Worm (Caenorhabditis elegans): ENCODE results near the gene gldi-6.

Gene gldi-6

DNA sequence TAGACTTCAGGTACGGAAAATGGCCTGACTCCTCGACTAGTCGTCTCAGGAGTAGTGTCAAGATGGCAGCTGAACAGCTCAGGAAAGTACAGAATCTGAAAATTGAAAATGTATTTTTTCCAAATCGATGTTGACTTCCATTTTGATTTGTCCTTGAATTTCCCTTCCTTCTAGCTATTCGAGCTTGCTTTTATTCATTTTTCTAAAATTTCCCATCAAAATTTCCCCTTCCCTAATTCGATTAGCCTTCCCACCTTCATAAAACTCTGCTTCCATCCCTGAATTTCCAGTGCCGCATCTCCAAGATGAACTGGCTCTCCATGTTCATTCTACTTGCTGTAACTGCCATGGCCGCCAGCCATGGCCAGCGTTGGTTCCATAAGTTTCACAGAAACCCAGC, 26.1 kb downstream of the gldi-6 start, which contains the start of gene Y49F6B.6:
TSS of gene Y49F6B.6 (plus strand) at position 301 of the 400 bp plus-strand sequence.
- TF ChIP-seq snpc-1.1 (tag; optimal IDR thresholded peaks at IDR 0.05; ENCODE audit: insufficient read depth) (no peak), ztf-6 (GFP tag; IDR thresholded peaks at IDR 0.05) (no peak), mes-4 (tag; optimal IDR thresholded peaks at IDR 0.05) (no peak), F39B2.1 (GFP tag; IDR thresholded peaks at IDR 0.05) (no peak), hmg-1.2 (GFP tag; IDR thresholded peaks at IDR 0.05) (no peak), egrh-3 (GFP tag; IDR thresholded peaks at IDR 0.05) (no peak), atf-7 (tag; optimal IDR thresholded peaks at IDR 0.05) (no peak), ceh-58 (GFP tag; IDR thresholded peaks at IDR 0.05) (no peak), attf-5 (GFP tag; optimal IDR thresholded peaks at IDR 0.05) (no peak), tbx-9 (tag; optimal IDR thresholded peaks at IDR 0.05; ENCODE audit: borderline replicate concordance) (no peak), nhr-120 (GFP tag; IDR thresholded peaks at IDR 0.05) (no peak), B0019.2 (GFP tag; conservative IDR thresholded peaks at IDR 0.05) (no peak), hsf-1 (GFP tag; IDR thresholded peaks at IDR 0.05) (no peak), F57C9.4 (tag; optimal IDR thresholded peaks at IDR 0.05) (no peak)

DNA sequence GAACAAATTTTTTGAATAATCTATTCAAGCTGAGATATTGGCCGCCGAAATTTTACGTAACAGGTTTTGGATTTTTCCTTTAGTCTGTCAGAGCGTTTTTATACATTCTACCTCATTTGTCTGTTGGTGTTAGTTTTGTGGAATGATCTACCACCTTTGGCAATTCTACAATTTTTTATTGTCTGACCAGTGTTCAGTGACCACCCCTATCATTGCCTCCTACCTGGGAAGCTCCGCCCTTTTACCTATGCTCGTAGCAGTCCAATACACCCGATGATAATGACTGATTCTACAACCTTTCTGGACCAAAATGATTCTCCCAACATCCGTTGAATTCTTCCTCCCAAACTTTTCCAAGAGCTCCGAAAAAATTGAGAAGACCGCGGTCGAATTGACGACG, 27.0 kb downstream of the gldi-6 start, which contains the start of gene sdz-32:
TSS of gene sdz-32 (plus strand) at position 301 of the 400 bp plus-strand sequence.
- TF ChIP-seq sea-2 (GFP tag; IDR thresholded peaks at IDR 0.05): no peak
- TF ChIP-seq nhr-179 (tag; optimal IDR thresholded peaks at IDR 0.05): no peak
- TF ChIP-seq Y79H2A.3 (GFP tag; conservative IDR thresholded peaks at IDR 0.05): no peak
- no peak for TF ChIP-seq ccch-3 (GFP tag; optimal IDR thresholded peaks at IDR 0.05)
- no peak for TF ChIP-seq ztf-26 (tag; optimal IDR thresholded peaks at IDR 0.05)
- TF ChIP-seq athp-1 (tag; optimal IDR thresholded peaks at IDR 0.05): no peak
- TF ChIP-seq hmg-1.2 (GFP tag; IDR thresholded peaks at IDR 0.05): no peak
- TF ChIP-seq ztf-25 (GFP tag; IDR thresholded peaks at IDR 0.05): no peak
- TF ChIP-seq hmg-20 (GFP tag; IDR thresholded peaks at IDR 0.05): no peak
- no peak for TF ChIP-seq F10E7.11 (tag; optimal IDR thresholded peaks at IDR 0.05)
- no peak for TF ChIP-seq ceh-100 (GFP tag; IDR thresholded peaks at IDR 0.05)
- TF ChIP-seq dpl-1 (GFP tag; optimal IDR thresholded peaks at IDR 0.05): no peak
- no peak for TF ChIP-seq mes-4 (tag; optimal IDR thresholded peaks at IDR 0.05)
- TF ChIP-seq xnd-1 (tag; optimal IDR thresholded peaks at IDR 0.05): no peak
- TF ChIP-seq hrde-1 (tag; optimal IDR thresholded peaks at IDR 0.05; ENCODE audit: borderline replicate concordance): no peak
- TF ChIP-seq cebp-1 (GFP tag; IDR thresholded peaks at IDR 0.05): no peak
- TF ChIP-seq cebp-1 (tag; optimal IDR thresholded peaks at IDR 0.05): no peak

- TF ChIP-seq B0261.1 (tag; optimal IDR thresholded peaks at IDR 0.05) (no peak), efl-1 (GFP tag; optimal IDR thresholded peaks at IDR 0.05) (no peak), F49E8.2 (tag; optimal IDR thresholded peaks at IDR 0.05; ENCODE audit: insufficient read depth) (no peak), madf-3 (GFP tag; IDR thresholded peaks at IDR 0.05) (no peak), dpff-1 (tag; optimal IDR thresholded peaks at IDR 0.05) (no peak), repo-1 (tag; optimal IDR thresholded peaks at IDR 0.05) (no peak), mxl-1 (tag; optimal IDR thresholded peaks at IDR 0.05) (no peak), F55B11.4 (tag; optimal IDR thresholded peaks at IDR 0.05; ENCODE audit: borderline replicate concordance, insufficient read depth) (no peak), ama-1 (optimal IDR thresholded peaks at IDR 0.05) (no peak), ama-1 (GFP tag; optimal IDR thresholded peaks at IDR 0.05) (no peak), let-607 (tag; optimal IDR thresholded peaks at IDR 0.05) (no peak), nhr-27 (tag; optimal IDR thresholded peaks at IDR 0.05) (no peak)
These were observed 29.8 kb downstream of the gldi-6 start for ce11 chrII:3476536-3476935.
